Worm (Caenorhabditis elegans): ENCODE data around the gene K10C9.1.

DNA sequence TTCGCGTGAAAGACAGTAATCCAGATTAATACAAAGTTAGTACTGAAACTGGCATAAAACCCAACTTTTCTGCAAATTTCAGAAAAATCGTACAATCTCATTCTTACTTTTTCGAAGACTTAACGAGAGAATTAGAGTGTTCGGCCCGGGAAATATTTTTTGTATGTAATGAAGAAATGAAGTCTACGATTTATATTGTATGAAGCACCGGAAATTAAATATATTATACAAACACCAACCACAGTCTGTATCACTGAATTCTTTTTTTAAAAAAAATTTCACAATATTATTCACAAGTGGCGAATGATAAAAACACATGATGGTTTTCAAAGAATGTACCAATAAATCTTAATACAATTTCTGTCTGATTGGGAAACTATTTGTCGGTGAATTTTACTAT lies 10.6 kb upstream of the K10C9.1 start, which contains the start of gene str-67:
- TF ChIP-seq aly-1 (tag; optimal IDR thresholded peaks at IDR 0.05) (no peak), hmg-4 (GFP tag; optimal IDR thresholded peaks at IDR 0.05) (no peak), ama-1 (optimal IDR thresholded peaks at IDR 0.05) (no peak), ets-7 (tag; optimal IDR thresholded peaks at IDR 0.05) (no peak), flt-1 (GFP tag; IDR thresholded peaks at IDR 0.05) (no peak)

Measured in whole organism, early embryonic.